Fruit fly (Drosophila melanogaster): ENCODE results near the gene ND-39.

DNA sequence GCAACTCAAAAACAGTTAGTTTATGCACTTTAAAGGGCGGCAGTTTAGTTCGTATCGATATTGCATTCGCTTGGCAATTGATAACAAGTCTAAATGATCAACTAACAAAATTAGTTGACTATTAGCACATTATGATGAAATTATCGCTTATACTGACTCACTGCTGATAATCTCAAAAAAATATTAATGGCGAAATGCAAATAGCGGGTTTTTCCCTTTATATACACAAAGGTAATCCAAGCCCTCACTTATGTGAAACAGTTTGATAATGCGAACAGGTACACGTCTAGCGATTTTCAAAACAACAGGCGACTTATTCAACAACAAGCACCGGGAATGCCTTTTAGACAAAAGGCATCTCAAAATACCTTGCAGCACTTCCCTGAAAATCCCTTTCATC is 22.2 kb downstream of the ND-39 start:
- TF ChIP-seq Sox102F (GFP tag; optimal IDR thresholded peaks at IDR 0.05), result no peak
- TF ChIP-seq CG10669 (GFP tag; optimal IDR thresholded peaks at IDR 0.05), result no peak
- TF ChIP-seq Gug (GFP tag; IDR thresholded peaks at IDR 0.05), result no peak
